Fruit fly (Drosophila melanogaster): ENCODE data around the gene Jasper.

The Jasper gene

DNA sequence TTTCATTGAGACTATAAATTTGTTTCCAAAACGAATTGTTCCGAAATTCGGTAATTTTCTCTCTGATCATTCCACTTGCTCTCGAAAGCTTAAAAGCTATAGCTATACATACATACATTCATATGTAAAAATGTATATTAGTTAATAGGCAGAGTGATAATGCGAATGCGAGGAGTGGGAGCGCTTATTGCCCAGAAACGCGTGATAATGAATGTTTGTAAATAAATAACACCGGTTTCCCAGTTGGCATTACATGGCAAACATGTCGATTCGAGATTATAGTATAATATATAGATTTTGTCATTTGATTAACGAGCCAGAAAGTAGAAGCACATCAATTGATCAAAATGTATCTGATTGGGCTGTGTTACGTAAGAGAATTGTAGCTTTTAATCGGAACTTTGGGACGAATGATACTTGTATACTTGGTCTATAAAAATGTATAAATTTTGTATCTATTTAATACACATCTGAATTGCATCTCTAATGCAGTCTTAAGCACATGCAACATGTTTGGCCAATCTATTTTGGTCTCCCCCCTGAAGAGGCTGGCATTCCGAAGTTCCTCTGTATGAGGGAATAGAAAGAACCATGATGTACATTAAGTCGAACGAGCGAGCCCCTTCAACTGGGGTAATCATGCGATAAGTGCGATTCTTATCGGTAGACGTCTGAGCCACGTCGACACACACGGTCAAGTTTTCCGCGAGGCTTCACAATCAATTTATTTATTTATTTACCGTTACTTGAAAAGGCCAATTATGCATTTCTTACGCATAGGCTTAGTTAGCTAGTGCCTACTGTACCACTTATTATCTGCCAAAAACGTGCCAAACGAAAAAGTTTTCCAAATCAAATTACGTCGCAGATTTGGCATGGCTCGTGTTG lies 39.5 kb upstream of the Jasper start (continued):
- TF ChIP-seq H2.0 (GFP tag; IDR thresholded peaks at IDR 0.05), result 0 out of 2 replicates have a peak, but pooled peaks have one; percentile 19
- TF ChIP-seq Atf6 (GFP tag; IDR thresholded peaks at IDR 0.05), result peak; percentile 54
- TF ChIP-seq HLH3B (GFP tag; IDR thresholded peaks at IDR 0.05), result no peak
- peak; percentile 78 for TF ChIP-seq CG13624 (GFP tag; optimal IDR thresholded peaks at IDR 0.05)
- TF ChIP-seq CG9727 (GFP tag; optimal IDR thresholded peaks at IDR 0.05), result peak; percentile 28
- TF ChIP-seq bbx (GFP tag; IDR thresholded peaks at IDR 0.05; ENCODE audit: partially characterized antibody), result no peak
- no peak for TF ChIP-seq CG8089 (GFP tag; optimal IDR thresholded peaks at IDR 0.05)
- no peak for TF ChIP-seq CG4617 (GFP tag; optimal IDR thresholded peaks at IDR 0.05; ENCODE audit: borderline replicate concordance)
- TF ChIP-seq CrebB (tag; optimal IDR thresholded peaks at IDR 0.05), result no peak
- no peak for TF ChIP-seq CG6272 (GFP tag; IDR thresholded peaks at IDR 0.05)
- TF ChIP-seq CG16863 (GFP tag; optimal IDR thresholded peaks at IDR 0.05), result no peak
- TF ChIP-seq ranshi (GFP tag; IDR thresholded peaks at IDR 0.05), result peak; percentile 23; the same call in 1 of the 2 replicates
- no peak for TF ChIP-seq ATbp (GFP tag; optimal IDR thresholded peaks at IDR 0.05)
- TF ChIP-seq D19B (GFP tag; optimal IDR thresholded peaks at IDR 0.05), result peak; percentile 9
- no peak for TF ChIP-seq CG6813 (GFP tag; optimal IDR thresholded peaks at IDR 0.05)
- TF ChIP-seq ind (GFP tag; optimal IDR thresholded peaks at IDR 0.05), result no peak
- TF ChIP-seq Taf1 (GFP tag; IDR thresholded peaks at IDR 0.05), result peak; percentile 35; the same call in 1 of the 2 replicates
- TF ChIP-seq Hmx (GFP tag; optimal IDR thresholded peaks at IDR 0.05), result no peak
- no peak for TF ChIP-seq Abd-B (GFP tag; optimal IDR thresholded peaks at IDR 0.05)
- TF ChIP-seq Hmr (GFP tag; optimal IDR thresholded peaks at IDR 0.05), result peak; percentile 11
- TF ChIP-seq cas (GFP tag; IDR thresholded peaks at IDR 0.05), result no peak
- no peak for TF ChIP-seq CG17829 (tag; optimal IDR thresholded peaks at IDR 0.05)
- TF ChIP-seq stc (GFP tag; IDR thresholded peaks at IDR 0.05), result 0 out of 2 replicates have a peak, but pooled peaks have one; percentile 25
- no peak for TF ChIP-seq C15 (GFP tag; IDR thresholded peaks at IDR 0.05)
- TF ChIP-seq en (GFP tag; optimal IDR thresholded peaks at IDR 0.05), result no peak
- no peak for TF ChIP-seq jigr1 (GFP tag; IDR thresholded peaks at IDR 0.05)
- no peak for TF ChIP-seq CG18011 (GFP tag; optimal IDR thresholded peaks at IDR 0.05)
- TF ChIP-seq CG1832 (GFP tag; optimal IDR thresholded peaks at IDR 0.05), result no peak
- TF ChIP-seq Atf-2 (GFP tag; optimal IDR thresholded peaks at IDR 0.05), result no peak
- TF ChIP-seq her (GFP tag; optimal IDR thresholded peaks at IDR 0.05), result no peak
- TF ChIP-seq ERR (GFP tag; optimal IDR thresholded peaks at IDR 0.05), result peak; percentile 32
- TF ChIP-seq tgo (GFP tag; IDR thresholded peaks at IDR 0.05), result no peak
- TF ChIP-seq ewg (GFP tag; optimal IDR thresholded peaks at IDR 0.05), result no peak
- peak; percentile 11 for TF ChIP-seq CG12659 (GFP tag; optimal IDR thresholded peaks at IDR 0.05)
- TF ChIP-seq Rfx (GFP tag; IDR thresholded peaks at IDR 0.05), result peak; percentile 65
- TF ChIP-seq CG13123 (GFP tag; optimal IDR thresholded peaks at IDR 0.05), result no peak
- TF ChIP-seq CG42726 (GFP tag; IDR thresholded peaks at IDR 0.05; ENCODE audit: partially characterized antibody), result no peak
- peak; percentile 37 for TF ChIP-seq CG3281 (GFP tag; optimal IDR thresholded peaks at IDR 0.05)
- TF ChIP-seq CG4282 (GFP tag; optimal IDR thresholded peaks at IDR 0.05), result no peak
- TF ChIP-seq D19A (tag; optimal IDR thresholded peaks at IDR 0.05), result no peak
- no peak for TF ChIP-seq Blimp-1 (GFP tag; optimal IDR thresholded peaks at IDR 0.05)
- TF ChIP-seq caup (GFP tag; optimal IDR thresholded peaks at IDR 0.05; ENCODE audit: severe bottlenecking), result peak; percentile 7
- TF ChIP-seq nom (GFP tag; optimal IDR thresholded peaks at IDR 0.05), result no peak
- TF ChIP-seq jumu (GFP tag; optimal IDR thresholded peaks at IDR 0.05), result no peak
- peak in 1 of 2 experiments; percentile 19 for TF ChIP-seq dpn (GFP tag; optimal IDR thresholded peaks at IDR 0.05)
- peak; percentile 39 for TF ChIP-seq sd (tag; optimal IDR thresholded peaks at IDR 0.05)
- no peak for TF ChIP-seq fru (optimal IDR thresholded peaks at IDR 0.05)
- TF ChIP-seq Ssrp (tag; optimal IDR thresholded peaks at IDR 0.05), result no peak
- TF ChIP-seq CG3847 (GFP tag; IDR thresholded peaks at IDR 0.05), result no peak
